Worm (Caenorhabditis elegans) whole organism, late embryonic: ENCODE data around the gene ifet-1.

Experiments used
- K02D7.2 ChIP-seq: sonication (generic microtip); optimal IDR thresholded peaks from 2 replicates; lab custom pipeline; 2017; ENCODE audit warnings: mild to moderate bottlenecking, missing genetic modification characterization, missing compliant biosample characterization
- K09A11.1 ChIP-seq: sonication (generic microtip); optimal IDR thresholded peaks from 2 replicates; lab custom pipeline; 2017; ENCODE audit warnings: antibody characterized with exemption, mild to moderate bottlenecking, missing genetic modification characterization, missing compliant biosample characterization; ENCODE audit not compliant: insufficient read depth
- ahr-1 ChIP-seq: sonication (generic microtip); optimal IDR thresholded peaks from 2 replicates; lab custom pipeline; 2016; ENCODE audit warnings: missing genetic modification characterization, missing compliant biosample characterization
- ama-1 ChIP-seq: fragments of 150-350 bp; optimal IDR thresholded peaks from 2 replicates; lab custom pipeline; 2014
- ceh-14 ChIP-seq: sonication (generic microtip); optimal IDR thresholded peaks from 2 replicates; lab custom pipeline; 2016; ENCODE audit warnings: missing genotype, missing genetic modification characterization, missing compliant biosample characterization
- ceh-18 ChIP-seq: sonication (generic microtip); optimal IDR thresholded peaks from 2 replicates; lab custom pipeline; 2016; ENCODE audit warnings: missing genetic modification characterization, missing compliant biosample characterization
- ceh-19 ChIP-seq: fragments of 200-800 bp; sonication (Bioruptor generic); optimal IDR thresholded peaks from 2 replicates; lab custom pipeline; 2018; ENCODE audit warnings: mild to moderate bottlenecking, missing genetic modification characterization, missing compliant biosample characterization
- ceh-24 ChIP-seq: sonication (generic microtip); optimal IDR thresholded peaks from 2 replicates; lab custom pipeline; 2016; ENCODE audit warnings: mild to moderate bottlenecking, missing genetic modification characterization, missing compliant biosample characterization
- ceh-30 ChIP-seq: fragments of 150-350 bp; optimal IDR thresholded peaks from 2 replicates; lab custom pipeline; 2014; ENCODE audit warnings: missing biosample characterization, missing genetic modification characterization
- ceh-31 ChIP-seq: sonication (generic microtip); optimal IDR thresholded peaks from 2 replicates; lab custom pipeline; 2016; ENCODE audit warnings: missing genetic modification characterization, missing compliant biosample characterization
- ceh-34 ChIP-seq: sonication (generic microtip); optimal IDR thresholded peaks from 2 replicates; lab custom pipeline; 2016; ENCODE audit warnings: mild to moderate bottlenecking, missing genetic modification characterization, missing compliant biosample characterization
- ceh-45 ChIP-seq: fragments of 200-800 bp; sonication (Bioruptor generic); IDR thresholded peaks from 2 replicates; pipeline ENCODE4 v1.3.6; 2022; ENCODE audit warnings: missing genetic modification reagents, missing genetic modification characterization, missing compliant biosample characterization
- ceh-6 ChIP-seq: fragments of 200-800 bp; sonication (Bioruptor generic); optimal IDR thresholded peaks from 2 replicates; lab custom pipeline; 2018; ENCODE audit warnings: mild to moderate bottlenecking, missing genetic modification characterization, missing compliant biosample characterization
- ceh-9 ChIP-seq: sonication (generic microtip); optimal IDR thresholded peaks from 2 replicates; lab custom pipeline; 2016; ENCODE audit warnings: mild to moderate bottlenecking, missing genetic modification characterization, inconsistent platforms, missing compliant biosample characterization
- dmd-4 ChIP-seq: sonication (generic microtip); optimal IDR thresholded peaks from 2 replicates; lab custom pipeline; 2016; ENCODE audit warnings: borderline replicate concordance, missing genetic modification characterization, missing compliant biosample characterization
- elt-2 ChIP-seq: sonication (generic microtip); optimal IDR thresholded peaks from 2 replicates; lab custom pipeline; 2016; ENCODE audit warnings: missing genetic modification reagents, missing genetic modification characterization, missing compliant biosample characterization
- elt-4 ChIP-seq: sonication (generic microtip); optimal IDR thresholded peaks from 2 replicates; lab custom pipeline; 2016; ENCODE audit warnings: missing genetic modification characterization, missing compliant biosample characterization
- ets-4 ChIP-seq: sonication (generic microtip); optimal IDR thresholded peaks from 2 replicates; lab custom pipeline; 2016; ENCODE audit warnings: missing genetic modification characterization, missing compliant biosample characterization
- eyg-1 ChIP-seq: sonication (generic microtip); optimal IDR thresholded peaks from 2 replicates; lab custom pipeline; 2016; ENCODE audit warnings: missing genotype, missing genetic modification characterization, missing compliant biosample characterization
- fax-1 ChIP-seq: sonication (generic microtip); optimal IDR thresholded peaks from 2 replicates; lab custom pipeline; 2016; ENCODE audit warnings: missing genotype, missing genetic modification characterization, missing compliant biosample characterization
- fkh-10 ChIP-seq: fragments of 150-350 bp; optimal IDR thresholded peaks from 2 replicates; lab custom pipeline; 2014; ENCODE audit warnings: missing biosample characterization, missing genetic modification reagents, missing genetic modification characterization
- fkh-6 ChIP-seq: sonication (generic microtip); optimal IDR thresholded peaks from 2 replicates; lab custom pipeline; 2016; ENCODE audit warnings: missing genetic modification characterization, missing compliant biosample characterization
- gmeb-2 ChIP-seq: sonication (generic microtip); optimal IDR thresholded peaks from 2 replicates; lab custom pipeline; 2016; ENCODE audit warnings: missing genetic modification characterization, inconsistent platforms, missing compliant biosample characterization
- hlh-30 ChIP-seq: sonication (generic microtip); optimal IDR thresholded peaks from 2 replicates; lab custom pipeline; 2017; ENCODE audit warnings: antibody characterized with exemption, missing genetic modification characterization, missing compliant biosample characterization; ENCODE audit not compliant: insufficient read depth
- hlh-6 ChIP-seq: sonication (generic microtip); optimal IDR thresholded peaks from 2 replicates; lab custom pipeline; 2016; ENCODE audit warnings: missing genotype, missing genetic modification characterization, missing compliant biosample characterization
- lim-6 ChIP-seq: sonication (generic microtip); optimal IDR thresholded peaks from 2 replicates; lab custom pipeline; 2016; ENCODE audit warnings: missing genetic modification characterization, missing compliant biosample characterization
- nfya-1 ChIP-seq: sonication (generic microtip); optimal IDR thresholded peaks from 2 replicates; lab custom pipeline; 2017; ENCODE audit warnings: missing genetic modification characterization, mild to moderate bottlenecking, missing compliant biosample characterization, antibody characterized with exemption, moderate library complexity
- pat-9 ChIP-seq: fragments of 200-800 bp; sonication (Bioruptor generic); optimal IDR thresholded peaks from 2 replicates; lab custom pipeline; 2018; ENCODE audit warnings: mild to moderate bottlenecking, missing genetic modification characterization, moderate library complexity, missing compliant biosample characterization
- pax-1 ChIP-seq: fragments of 150-350 bp; optimal IDR thresholded peaks from 2 replicates; lab custom pipeline; 2014; ENCODE audit warnings: missing biosample characterization, missing genetic modification characterization
- pha-2 ChIP-seq: sonication (generic microtip); optimal IDR thresholded peaks from 2 replicates; lab custom pipeline; 2017; ENCODE audit warnings: mild to moderate bottlenecking, missing genetic modification characterization, missing compliant biosample characterization
- pha-4 ChIP-seq: fragments of 150-350 bp; optimal IDR thresholded peaks from 2 replicates; lab custom pipeline; 2018; ENCODE audit warnings: missing biosample characterization, missing genetic modification reagents, missing genetic modification characterization
- pros-1 ChIP-seq: fragments of 150-350 bp; optimal IDR thresholded peaks from 2 replicates; lab custom pipeline; 2014; ENCODE audit warnings: missing biosample characterization, missing genetic modification reagents, missing genetic modification characterization
- rnt-1 ChIP-seq: sonication (generic microtip); optimal IDR thresholded peaks from 2 replicates; lab custom pipeline; 2016; ENCODE audit warnings: missing genetic modification characterization, missing compliant biosample characterization
- ttx-3 ChIP-seq: sonication (generic microtip); optimal IDR thresholded peaks from 2 replicates; lab custom pipeline; 2016; ENCODE audit warnings: missing genetic modification reagents, missing genetic modification characterization, missing compliant biosample characterization
- unc-42 ChIP-seq: sonication (generic microtip); optimal IDR thresholded peaks from 2 replicates; lab custom pipeline; 2016; ENCODE audit warnings: missing genotype, missing genetic modification characterization, missing compliant biosample characterization
- unc-55 ChIP-seq: sonication (generic microtip); optimal IDR thresholded peaks from 2 replicates; lab custom pipeline; 2017; ENCODE audit warnings: missing biosample characterization, missing genetic modification reagents, missing genetic modification characterization
- zip-5 ChIP-seq: sonication (generic microtip); optimal IDR thresholded peaks from 2 replicates; lab custom pipeline; 2016; ENCODE audit warnings: missing genetic modification characterization, missing compliant biosample characterization
- ztf-16 ChIP-seq: sonication (generic microtip); optimal IDR thresholded peaks from 2 replicates; lab custom pipeline; 2017; ENCODE audit warnings: missing genetic modification characterization, missing compliant biosample characterization

The ifet-1 gene

DNA sequence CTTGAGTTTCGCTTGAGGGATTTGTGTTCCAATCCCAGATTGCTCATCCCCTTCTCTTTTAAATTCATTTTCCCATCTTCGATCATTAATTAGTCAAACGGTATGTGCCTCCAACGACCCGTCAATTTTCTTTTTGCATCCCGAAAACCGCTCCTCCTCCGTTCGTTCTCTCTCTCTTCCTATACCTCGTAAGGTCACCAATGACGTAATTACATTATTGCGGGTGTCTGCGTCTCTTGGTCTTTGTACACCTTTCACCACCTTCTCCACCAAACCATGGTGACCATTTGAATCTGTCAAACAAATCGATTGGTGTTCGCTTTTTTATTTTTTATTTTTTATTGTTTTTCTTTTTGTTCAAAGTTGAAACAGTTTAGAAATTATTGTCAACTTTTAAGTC is 40.2 kb upstream of the ifet-1 start:
- peak; percentile 56 for TF ChIP-seq ceh-31 (tag; lab: Kevin White, UChicago)
- TF ChIP-seq nfya-1, result peak; percentile 19
- peak; percentile 72 for TF ChIP-seq unc-42
- no peak for TF ChIP-seq ama-1 (lab: Kevin White, UChicago)

DNA sequence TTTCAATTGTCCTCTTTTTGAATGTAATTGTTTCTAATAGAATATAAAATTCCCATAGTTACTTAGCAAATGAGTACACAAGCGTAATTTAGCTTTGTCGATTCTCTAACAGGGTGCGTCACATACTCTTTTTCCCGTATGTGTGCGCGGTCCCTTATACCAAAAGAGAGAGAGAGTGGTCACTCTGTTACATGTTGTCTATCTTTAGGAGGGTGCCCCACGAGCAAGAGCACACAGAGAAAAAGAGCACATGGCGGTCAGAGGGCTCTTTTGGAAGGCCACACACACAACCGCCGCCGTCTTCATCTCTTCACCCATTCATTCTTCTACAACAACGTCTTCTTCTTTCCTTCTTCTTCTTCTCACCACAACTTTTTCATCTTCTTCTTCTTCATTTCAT is 39.0 kb upstream of the ifet-1 start:
- no peak for TF ChIP-seq pha-2 (tag; lab: Kevin White, UChicago)
- TF ChIP-seq ceh-31 (tag; lab: Kevin White, UChicago), result peak; percentile 65
- TF ChIP-seq ceh-18, result no peak
- no peak for TF ChIP-seq gmeb-2 (tag; lab: Kevin White, UChicago)
- peak; percentile 46 for TF ChIP-seq unc-42
- peak; percentile 63 for TF ChIP-seq hlh-30
- peak; percentile 5 for TF ChIP-seq ceh-34 (tag; lab: Kevin White, UChicago)
- peak; percentile 0 for TF ChIP-seq ceh-14 (tag; lab: Kevin White, UChicago)

DNA sequence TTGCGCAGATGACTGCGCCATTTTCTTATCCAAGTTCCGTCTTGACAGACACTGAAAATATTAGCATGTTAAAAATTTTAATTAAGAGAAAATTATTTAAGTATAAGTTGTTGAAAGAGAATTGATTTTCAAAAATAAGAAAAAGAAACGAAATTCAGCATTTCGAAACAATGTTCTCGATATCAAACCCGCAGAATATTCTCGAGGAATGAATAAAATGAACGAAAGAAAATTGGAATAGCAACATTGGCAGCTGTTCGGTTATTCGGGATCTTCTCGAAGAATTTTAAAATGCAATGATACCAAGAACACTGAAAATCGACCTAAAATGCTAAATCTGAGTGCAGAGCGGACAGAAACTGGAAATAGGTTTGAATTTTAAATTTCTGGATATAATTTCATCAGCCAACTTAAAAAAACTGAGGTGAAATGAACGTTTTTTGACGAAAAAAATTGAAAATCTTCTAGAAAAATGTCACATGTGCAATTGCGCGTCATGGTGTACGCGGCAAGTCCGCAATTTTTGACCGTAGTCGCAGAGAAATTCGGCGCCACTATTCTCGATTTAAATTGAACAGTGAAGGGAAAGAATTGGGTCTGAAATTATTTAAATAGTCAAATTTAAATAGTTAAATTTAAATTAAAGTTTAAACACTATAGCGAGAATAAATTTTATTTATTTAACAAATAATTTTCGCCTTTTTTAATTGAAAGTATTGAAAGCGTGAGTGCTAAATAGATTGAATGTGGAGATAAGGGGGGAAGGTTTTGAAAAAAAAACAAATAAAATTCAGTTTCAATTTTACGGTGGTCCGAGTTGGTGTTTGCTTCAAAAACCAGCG is 33.3 kb upstream of the ifet-1 start, which contains the start of the genes cct-5 and F25F2.1:
Gene cct-5 (minus strand): TSS at position 51 of the 842 bp plus-strand sequence.
Gene F25F2.1 (plus strand): TSS at position 792 of the 842 bp plus-strand sequence.
- TF ChIP-seq ceh-45 (GFP tag; lab: Robert Waterston, UW) (no peak), fkh-6 (tag; lab: Kevin White, UChicago) (no peak), ceh-30 (tag; lab: Kevin White, UChicago) (no peak), ceh-24 (tag; lab: Kevin White, UChicago) (no peak), nfya-1 (peak; percentile 60), ceh-31 (tag; lab: Kevin White, UChicago) (peak; percentile 4), pax-1 (tag; lab: Kevin White, UChicago) (peak; percentile 2), hlh-30 (peak; percentile 40), K09A11.1 (tag; lab: Kevin White, UChicago) (peak; percentile 0), pat-9 (tag; lab: Kevin White, UChicago) (peak; percentile 32), dmd-4 (no peak), fkh-10 (GFP tag; lab: Kevin White, UChicago) (no peak), rnt-1 (tag; lab: Kevin White, UChicago) (peak; percentile 38)
- TF ChIP-seq, all 69 proteins: peak for 7

DNA sequence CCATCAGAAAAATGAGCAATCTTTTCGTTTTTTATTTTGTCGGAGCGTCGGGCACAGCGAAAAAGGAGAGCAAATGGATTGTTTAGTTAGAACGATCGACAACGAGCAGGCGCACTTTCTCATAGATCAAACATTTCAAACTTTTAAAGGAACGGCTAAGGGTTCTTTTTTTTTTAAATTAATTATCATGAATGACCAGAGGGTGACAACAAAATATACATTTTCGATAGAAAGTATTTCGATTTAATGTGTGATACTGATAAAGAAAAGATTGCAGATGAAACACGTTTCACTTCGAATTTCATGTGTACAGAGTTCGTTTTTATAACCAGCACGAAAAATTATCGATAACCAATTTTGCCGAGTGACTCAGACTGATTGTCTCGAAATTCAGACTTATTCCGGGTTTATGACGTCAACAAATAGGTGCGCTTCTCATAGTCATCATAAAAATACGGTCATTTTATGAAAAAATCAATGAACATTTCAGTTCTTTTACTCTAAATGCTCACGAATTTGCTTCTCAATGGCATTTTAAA is 31.7 kb upstream of the ifet-1 start:
- no peak for TF ChIP-seq ceh-6 (GFP tag; lab: Kevin White, UChicago)
- no peak for TF ChIP-seq lim-6 (tag; lab: Kevin White, UChicago)
- TF ChIP-seq fkh-10 (GFP tag; lab: Kevin White, UChicago), result no peak
- no peak for TF ChIP-seq K02D7.2
- no peak for TF ChIP-seq ztf-16 (tag; lab: Kevin White, UChicago)
- TF ChIP-seq ahr-1 (tag; lab: Kevin White, UChicago), result no peak
- TF ChIP-seq hlh-30, result no peak
- no peak for TF ChIP-seq ceh-24 (tag; lab: Kevin White, UChicago)
- no peak for TF ChIP-seq pha-2 (tag; lab: Kevin White, UChicago)
- TF ChIP-seq ceh-30 (tag; lab: Kevin White, UChicago), result no peak
- TF ChIP-seq ceh-34 (tag; lab: Kevin White, UChicago), result no peak

DNA sequence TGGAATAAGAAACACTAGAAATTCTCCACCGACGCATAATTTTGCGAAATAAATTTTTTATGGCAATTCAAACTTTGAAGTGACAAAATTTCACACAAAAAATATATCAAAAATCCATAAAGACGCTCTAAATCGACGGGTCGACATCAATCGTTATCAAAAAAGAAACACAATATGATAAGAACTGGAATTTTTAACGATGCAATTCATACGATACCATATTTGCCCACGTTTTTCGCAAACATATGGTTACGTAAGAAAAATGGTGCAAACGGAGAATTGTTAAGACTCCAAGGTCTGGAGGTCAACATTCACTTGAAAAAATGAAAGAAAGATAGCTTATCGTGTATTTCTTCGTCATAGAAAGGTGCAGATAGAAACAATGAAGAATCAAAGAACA is 31.2 kb upstream of the ifet-1 start:
- TF ChIP-seq ets-4, result no peak
- peak; percentile 89 for TF ChIP-seq elt-2

DNA sequence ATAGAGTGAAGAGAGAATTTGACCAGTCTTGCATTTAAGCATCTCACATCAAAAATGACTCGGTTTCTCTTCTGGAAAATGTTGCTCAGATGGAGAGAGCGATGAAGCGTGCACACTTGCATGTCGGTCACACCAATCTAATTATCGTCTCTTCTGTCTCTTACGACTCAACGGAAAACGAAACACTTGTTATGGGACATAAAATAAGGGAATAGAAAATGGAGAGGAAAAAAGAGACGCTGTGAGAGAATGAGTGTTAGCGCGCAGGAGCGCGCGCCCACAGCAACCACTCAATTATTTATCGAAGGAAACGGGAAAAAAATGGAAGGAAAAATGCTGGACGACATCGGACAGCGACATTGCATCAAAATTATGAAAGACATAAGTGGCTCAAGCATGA is 30.8 kb upstream of the ifet-1 start:
- TF ChIP-seq dmd-4 (no peak), ceh-9 (tag; lab: Kevin White, UChicago) (no peak), pha-4 (no peak), unc-55 (no peak), unc-42 (peak; percentile 96), fkh-6 (tag; lab: Kevin White, UChicago) (no peak), ttx-3 (tag; lab: Kevin White, UChicago) (no peak), fax-1 (tag; lab: Kevin White, UChicago) (no peak), ceh-19 (GFP tag; lab: Kevin White, UChicago) (no peak), ceh-18 (no peak), pros-1 (peak; percentile 28), lim-6 (tag; lab: Kevin White, UChicago) (peak; percentile 4), ceh-34 (tag; lab: Kevin White, UChicago) (no peak), ceh-45 (GFP tag; lab: Robert Waterston, UW) (no peak), hlh-6 (no peak), elt-4 (no peak), ceh-24 (tag; lab: Kevin White, UChicago) (no peak), pax-1 (tag; lab: Kevin White, UChicago) (no peak), eyg-1 (tag; lab: Kevin White, UChicago) (no peak), zip-5 (tag; lab: Kevin White, UChicago) (no peak), ceh-31 (tag; lab: Kevin White, UChicago) (peak; percentile 69), ztf-16 (tag; lab: Kevin White, UChicago) (no peak)
